Fruit fly (Drosophila melanogaster) whole organism: Measurements from ENCODE around the gene CG15473.

Source experiments
- CG8478 ChIP-seq: fragments of >200 bp; optimal IDR thresholded peaks from 2 replicates; lab custom pipeline; 2018; ENCODE audit warnings: inconsistent platforms
- Dll ChIP-seq: fragments of >200 bp; optimal IDR thresholded peaks from 2 replicates; lab custom pipeline; 2017
- EcR ChIP-seq, 2 experiments: fragments of >200 bp; optimal IDR thresholded peaks; 2 replicates each; lab custom pipeline; 2017; ENCODE audit warnings: missing biosample characterization in 2 of 2, missing genetic modification characterization in 2 of 2, missing genetic modification reagents in 2 of 2
- pan ChIP-seq: fragments of >200 bp; optimal IDR thresholded peaks from 2 replicates; lab custom pipeline; 2017
- psq ChIP-seq: fragments of >200 bp; optimal IDR thresholded peaks from 2 replicates; lab custom pipeline; 2017
- usp ChIP-seq: fragments of >200 bp; optimal IDR thresholded peaks from 2 replicates; lab custom pipeline; 2017; ENCODE audit warnings: missing biosample characterization, missing genetic modification characterization, mixed read lengths

DNA sequence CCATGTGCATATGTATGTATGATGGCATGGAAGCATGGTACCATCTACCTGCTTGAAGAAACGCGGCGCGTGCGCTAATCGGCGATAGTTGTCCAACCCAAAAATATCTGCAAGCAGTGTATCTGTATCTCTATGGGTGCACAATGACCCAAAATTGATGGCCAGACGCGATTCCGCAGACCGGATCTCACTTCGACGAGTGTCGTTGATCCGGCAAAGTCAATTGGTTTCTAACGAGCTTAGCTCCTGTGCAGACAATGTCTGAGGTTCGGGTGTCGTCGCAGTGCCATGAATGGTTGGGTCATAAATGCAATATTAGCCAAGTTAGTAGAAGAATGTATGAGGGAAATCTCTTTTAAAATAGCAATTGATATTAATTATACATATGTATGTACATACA, 40.7 kb downstream of the CG15473 start:
- no peak for TF ChIP-seq CG8478 (lab: Kevin White, UChicago)
- no peak for TF ChIP-seq Dll
- no peak for TF ChIP-seq usp (GFP tag; lab: Kevin White, UChicago)
- TF ChIP-seq psq (lab: Kevin White, UChicago) = no peak
- TF ChIP-seq EcR (GFP tag; optimal IDR thresholded peaks at IDR 0.05; lab: Kevin White, UChicago) = no peak
- no peak for TF ChIP-seq pan (lab: Kevin White, UChicago)
